Fruit fly (Drosophila melanogaster) whole organism, embryonic: ENCODE data around the gene CG42710.

Source experiments
- Abd-B ChIP-seq: fragments of 200-800 bp; sonication (Bioruptor generic); optimal IDR thresholded peaks from 2 replicates; lab custom pipeline; 2018; ENCODE audit warnings: missing biosample characterization, mild to moderate bottlenecking, missing genetic modification characterization, moderate library complexity
- Ada2b ChIP-seq: fragments of 200-800 bp; sonication (Bioruptor generic); IDR thresholded peaks from 2 replicates; pipeline ENCODE4 v1.3.6; 2022; ENCODE audit warnings: missing biosample characterization, missing genetic modification characterization
- B-H2 ChIP-seq: fragments of 200-800 bp; sonication (Bioruptor generic); optimal IDR thresholded peaks from 2 replicates; lab custom pipeline; 2018; ENCODE audit warnings: missing biosample characterization, mild to moderate bottlenecking, missing genetic modification characterization
- CG12391 ChIP-seq: fragments of 200-800 bp; sonication (Bioruptor generic); optimal IDR thresholded peaks from 3 replicates; lab custom pipeline; 2018; ENCODE audit warnings: missing biosample characterization, mild to moderate bottlenecking, missing genetic modification characterization, moderate library complexity
- CG12659 ChIP-seq: fragments of 200-800 bp; sonication (Bioruptor generic); optimal IDR thresholded peaks from 3 replicates; lab custom pipeline; 2017; ENCODE audit warnings: mild to moderate bottlenecking, missing biosample characterization, missing genetic modification reagents, missing genetic modification characterization
- CG15073 ChIP-seq: fragments of 200-800 bp; sonication (Bioruptor generic); optimal IDR thresholded peaks from 2 replicates; lab custom pipeline; 2016; ENCODE audit warnings: missing biosample characterization, missing genetic modification characterization
- CG16815 ChIP-seq: fragments of 200-800 bp; sonication (Bioruptor generic); optimal IDR thresholded peaks from 3 replicates; lab custom pipeline; 2017; ENCODE audit warnings: missing biosample characterization, mild to moderate bottlenecking, missing genetic modification characterization
- CG17328 ChIP-seq: fragments of 200-800 bp; sonication (Bioruptor generic); IDR thresholded peaks from 2 replicates; pipeline ENCODE4 v1.3.6; 2022; ENCODE audit warnings: missing biosample characterization, missing genetic modification characterization
- CG34224 ChIP-seq: fragments of 200-800 bp; sonication (Bioruptor generic); IDR thresholded peaks from 3 replicates; pipeline ENCODE4 v1.3.6; 2022; ENCODE audit warnings: missing biosample characterization, missing genetic modification characterization; ENCODE audit not compliant: partially characterized antibody
- CG4404 ChIP-seq: fragments of 200-800 bp; sonication (Bioruptor generic); IDR thresholded peaks from 2 replicates; pipeline ENCODE4 v1.3.6; 2022; ENCODE audit warnings: missing biosample characterization, missing genetic modification characterization
- CG4424 ChIP-seq: fragments of 200-800 bp; sonication (Bioruptor generic); optimal IDR thresholded peaks from 3 replicates; lab custom pipeline; 2016; ENCODE audit warnings: missing biosample characterization, missing genetic modification characterization
- CG4854 ChIP-seq: fragments of 200-800 bp; sonication (Bioruptor generic); optimal IDR thresholded peaks from 2 replicates; lab custom pipeline; 2016; ENCODE audit warnings: missing biosample characterization, missing genetic modification characterization, inconsistent platforms
- CG6791 ChIP-seq: fragments of 200-800 bp; sonication (Bioruptor generic); IDR thresholded peaks from 3 replicates; pipeline ENCODE4 v1.3.6; 2022; ENCODE audit warnings: missing biosample characterization, missing genetic modification characterization; ENCODE audit not compliant: partially characterized antibody
- CG8089 ChIP-seq: fragments of 200-800 bp; sonication (Bioruptor generic); optimal IDR thresholded peaks from 3 replicates; lab custom pipeline; 2016; ENCODE audit warnings: missing biosample characterization, missing genetic modification characterization
- CG8290 ChIP-seq, 3 experiments: fragments of 200-800 bp; sonication (Bioruptor generic); optimal IDR thresholded peaks; 2 replicates each; lab custom pipeline; 2016 to 2019; ENCODE audit warnings: missing biosample characterization in 3 of 3, missing genetic modification characterization in 3 of 3, mild to moderate bottlenecking in 2 of 3, moderate library complexity in 1 of 3
- CG8924 ChIP-seq: fragments of 200-800 bp; optimal IDR thresholded peaks from 3 replicates; lab custom pipeline; 2019; ENCODE audit warnings: missing biosample characterization, mild to moderate bottlenecking, missing genetic modification characterization, moderate library complexity
- D19B ChIP-seq: fragments of 200-800 bp; sonication (Bioruptor generic); optimal IDR thresholded peaks from 2 replicates; lab custom pipeline; 2017; ENCODE audit warnings: missing biosample characterization, mild to moderate bottlenecking, missing genetic modification characterization
- Ets65A ChIP-seq: fragments of 200-800 bp; sonication (Bioruptor generic); peaks from one replicate; lab custom pipeline; 2016; ENCODE audit warnings: missing biosample characterization, missing genetic modification characterization
- Fer2 ChIP-seq: fragments of 200-800 bp; sonication (Bioruptor generic); optimal IDR thresholded peaks from 2 replicates; lab custom pipeline; 2018; ENCODE audit warnings: missing biosample characterization, mild to moderate bottlenecking, missing genetic modification characterization, moderate library complexity
- HmgD ChIP-seq: fragments of 200-800 bp; sonication (Bioruptor generic); optimal IDR thresholded peaks from 3 replicates; lab custom pipeline; 2016; ENCODE audit warnings: missing biosample characterization, missing genetic modification characterization
- Lim3 ChIP-seq: fragments of 200-800 bp; sonication (Bioruptor generic); IDR thresholded peaks from 2 replicates; pipeline ENCODE4 v1.3.6; 2022; ENCODE audit warnings: missing biosample characterization, missing genetic modification characterization
- MBD-R2 ChIP-seq: fragments of 200-800 bp; sonication (Bioruptor generic); IDR thresholded peaks from 2 replicates; pipeline ENCODE4 v1.3.6; 2022; ENCODE audit warnings: missing biosample characterization, missing genetic modification characterization
- NC2α ChIP-seq: fragments of 200-800 bp; sonication (Bioruptor generic); optimal IDR thresholded peaks from 2 replicates; lab custom pipeline; 2016; ENCODE audit warnings: missing biosample characterization, missing genetic modification characterization
- Oli ChIP-seq: fragments of 200-800 bp; sonication (Bioruptor generic); optimal IDR thresholded peaks from 2 replicates; lab custom pipeline; 2018; ENCODE audit warnings: missing biosample characterization, mild to moderate bottlenecking, missing genetic modification characterization, moderate library complexity
- Sin3A ChIP-seq: fragments of >200 bp; optimal IDR thresholded peaks from 2 replicates; lab custom pipeline; 2018
- Six4 ChIP-seq: fragments of 200-800 bp; sonication (Bioruptor generic); optimal IDR thresholded peaks from 2 replicates; lab custom pipeline; 2016; ENCODE audit warnings: missing biosample characterization, missing genetic modification characterization
- TFAM ChIP-seq: fragments of 200-800 bp; sonication (Bioruptor generic); optimal IDR thresholded peaks from 2 replicates; lab custom pipeline; 2017; ENCODE audit warnings: missing biosample characterization, missing genetic modification characterization, inconsistent platforms
- amos ChIP-seq: fragments of 200-800 bp; sonication (Bioruptor generic); IDR thresholded peaks from 2 replicates; pipeline ENCODE4 v1.3.6; 2022; ENCODE audit warnings: missing biosample characterization, missing genetic modification characterization; ENCODE audit not compliant: partially characterized antibody
- ash1 ChIP-seq: fragments of 200-800 bp; sonication (Bioruptor generic); optimal IDR thresholded peaks from 2 replicates; lab custom pipeline; 2018; ENCODE audit warnings: missing biosample characterization, mild to moderate bottlenecking, missing genetic modification characterization
- bcd ChIP-seq: fragments of 200-800 bp; sonication (Bioruptor generic); optimal IDR thresholded peaks from 2 replicates; lab custom pipeline; 2017; ENCODE audit warnings: missing biosample characterization, mild to moderate bottlenecking, missing genetic modification characterization
- bowl ChIP-seq: fragments of 200-800 bp; sonication (Bioruptor generic); IDR thresholded peaks from 2 replicates; pipeline ENCODE4 v1.3.6; 2022; ENCODE audit warnings: missing biosample characterization, missing genetic modification characterization
- cas ChIP-seq: fragments of 200-800 bp; sonication (Bioruptor generic); IDR thresholded peaks from 2 replicates; pipeline ENCODE4 v1.3.6; 2022; ENCODE audit warnings: missing biosample characterization, missing genetic modification characterization
- ci ChIP-seq: fragments of 200-800 bp; sonication (Bioruptor generic); IDR thresholded peaks from 3 replicates; pipeline ENCODE4 v1.3.6; 2022; ENCODE audit warnings: missing biosample characterization, missing genetic modification characterization
- ewg ChIP-seq: fragments of 200-800 bp; sonication (Bioruptor generic); optimal IDR thresholded peaks from 3 replicates; lab custom pipeline; 2017; ENCODE audit warnings: mild to moderate bottlenecking, missing biosample characterization, missing genetic modification reagents, missing genetic modification characterization
- fu2 ChIP-seq: fragments of 200-800 bp; sonication (Bioruptor generic); optimal IDR thresholded peaks from 2 replicates; lab custom pipeline; 2016; ENCODE audit warnings: missing biosample characterization, missing genetic modification characterization
- gcm ChIP-seq: fragments of 200-800 bp; sonication (Bioruptor generic); optimal IDR thresholded peaks from 2 replicates; lab custom pipeline; 2019; ENCODE audit warnings: missing biosample characterization, mild to moderate bottlenecking, missing genetic modification characterization, moderate library complexity
- gcm2 ChIP-seq: fragments of 200-800 bp; sonication (Bioruptor generic); optimal IDR thresholded peaks from 2 replicates; lab custom pipeline; 2016; ENCODE audit warnings: missing biosample characterization, missing genetic modification characterization
- gsb-n ChIP-seq: fragments of 200-800 bp; sonication (Bioruptor generic); optimal IDR thresholded peaks from 3 replicates; lab custom pipeline; 2018; ENCODE audit warnings: missing biosample characterization, mild to moderate bottlenecking, missing genetic modification characterization
- insv ChIP-seq, 2 experiments: fragments of 200-800 bp; sonication (Bioruptor generic); optimal IDR thresholded peaks; 3 replicates each; lab custom pipeline; 2016 to 2018; ENCODE audit warnings: missing biosample characterization in 2 of 2, missing genetic modification characterization in 2 of 2
- jigr1 ChIP-seq: fragments of 200-800 bp; sonication (Bioruptor generic); IDR thresholded peaks from 3 replicates; pipeline ENCODE4 v1.3.6; 2022; ENCODE audit warnings: missing biosample characterization, missing genetic modification characterization
- kay ChIP-seq: fragments of 200-800 bp; sonication (Bioruptor generic); optimal IDR thresholded peaks from 2 replicates; lab custom pipeline; 2016; ENCODE audit warnings: missing biosample characterization, missing genetic modification characterization
- klu ChIP-seq: fragments of 200-800 bp; sonication (Bioruptor generic); IDR thresholded peaks from 2 replicates; pipeline ENCODE4 v1.3.6; 2022; ENCODE audit warnings: missing biosample characterization, missing genetic modification characterization
- mirr ChIP-seq: fragments of 200-800 bp; sonication (Bioruptor generic); optimal IDR thresholded peaks from 3 replicates; lab custom pipeline; 2018; ENCODE audit warnings: missing biosample characterization, mild to moderate bottlenecking, missing genetic modification characterization
- nerfin-1 ChIP-seq: fragments of 200-800 bp; sonication (Bioruptor generic); optimal IDR thresholded peaks from 3 replicates; lab custom pipeline; 2019; ENCODE audit warnings: missing biosample characterization, mild to moderate bottlenecking, missing genetic modification characterization, moderate library complexity
- onecut ChIP-seq: fragments of 200-800 bp; sonication (Bioruptor generic); IDR thresholded peaks from 2 replicates; pipeline ENCODE4 v1.3.6; 2022; ENCODE audit warnings: missing biosample characterization, missing genetic modification characterization
- phol ChIP-seq: fragments of 200-800 bp; sonication (Bioruptor generic); optimal IDR thresholded peaks from 3 replicates; lab custom pipeline; 2018; ENCODE audit warnings: missing biosample characterization, mild to moderate bottlenecking, missing genetic modification characterization, moderate library complexity
- pnt ChIP-seq: fragments of 200-800 bp; sonication (Bioruptor generic); optimal IDR thresholded peaks from 3 replicates; lab custom pipeline; 2016; ENCODE audit warnings: missing biosample characterization, missing genetic modification characterization
- repo ChIP-seq: fragments of 200-800 bp; sonication (Bioruptor generic); optimal IDR thresholded peaks from 2 replicates; lab custom pipeline; 2016; ENCODE audit warnings: missing biosample characterization, missing genetic modification characterization
- stc ChIP-seq: fragments of 200-800 bp; sonication (Bioruptor generic); IDR thresholded peaks from 2 replicates; pipeline ENCODE4 v1.3.6; 2022; ENCODE audit warnings: missing biosample characterization, missing genetic modification characterization
- tio ChIP-seq: fragments of 200-800 bp; sonication (Bioruptor generic); optimal IDR thresholded peaks from 2 replicates; lab custom pipeline; 2017; ENCODE audit warnings: missing biosample characterization, missing genetic modification characterization, inconsistent platforms
- unpg ChIP-seq: fragments of 200-800 bp; sonication (Bioruptor generic); optimal IDR thresholded peaks from 3 replicates; lab custom pipeline; 2018; ENCODE audit warnings: missing biosample characterization, mild to moderate bottlenecking, missing genetic modification characterization, moderate library complexity
- zen2 ChIP-seq: fragments of 200-800 bp; sonication (Bioruptor generic); IDR thresholded peaks from 3 replicates; pipeline ENCODE4 v1.3.6; 2022; ENCODE audit warnings: missing biosample characterization, missing genetic modification characterization; ENCODE audit not compliant: partially characterized antibody

CG42710 gene

DNA sequence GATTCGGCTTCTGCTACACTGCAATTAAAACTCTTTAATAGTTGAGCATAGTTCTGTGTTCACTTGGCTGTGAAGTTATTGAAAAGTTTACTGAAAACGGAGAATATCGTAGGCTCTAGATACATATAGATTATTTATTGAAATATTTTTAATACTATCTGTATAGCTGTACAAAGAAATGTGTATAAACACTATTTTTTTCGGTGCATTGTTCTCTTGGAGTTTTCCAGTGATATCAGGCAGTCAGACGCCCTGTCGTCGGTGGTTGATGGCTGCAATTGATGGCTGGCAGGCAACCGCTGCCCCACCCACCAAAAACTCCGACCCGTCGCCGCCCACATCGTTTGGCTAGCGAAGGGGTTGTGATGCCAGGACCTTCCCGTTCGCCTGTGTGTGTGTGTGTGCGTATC is 35.9 kb downstream of the CG42710 start (continued):
- peak; percentile 47 for TF ChIP-seq nerfin-1 (tag; lab: Kevin White, UChicago)
- no peak for TF ChIP-seq TFAM (GFP tag; lab: Kevin White, UChicago)
- peak; percentile 9 for TF ChIP-seq Abd-B
- TF ChIP-seq HmgD: no peak
- peak; percentile 5 for TF ChIP-seq gcm
- TF ChIP-seq jigr1: no peak
- no peak for TF ChIP-seq CG15073 (GFP tag; lab: Kevin White, UChicago)
- TF ChIP-seq bcd (GFP tag; lab: Kevin White, UChicago): peak; percentile 37
- TF ChIP-seq cas (GFP tag; lab: Robert Waterston, UW): no peak
- no peak for TF ChIP-seq B-H2
- no peak for TF ChIP-seq MBD-R2 (GFP tag; lab: Robert Waterston, UW)
- TF ChIP-seq CG8089: no peak
- no peak for TF ChIP-seq tio (GFP tag; lab: Kevin White, UChicago)
- peak; percentile 55 for TF ChIP-seq gsb-n
- no peak for TF ChIP-seq CG4424
- no peak for TF ChIP-seq CG8290 (GFP tag; optimal IDR thresholded peaks at IDR 0.05; lab: Kevin White, UChicago)
- no peak for TF ChIP-seq CG8290 (tag; optimal IDR thresholded peaks at IDR 0.05; lab: Kevin White, UChicago)
- TF ChIP-seq Ets65A (GFP tag; lab: Kevin White, UChicago): no peak
- TF ChIP-seq ci (GFP tag; lab: Robert Waterston, UW): peak; percentile 69; the same call in 2 of the 3 replicates
- TF ChIP-seq stc: peak; percentile 60
- TF ChIP-seq CG12659 (GFP tag; lab: Kevin White, UChicago): peak; percentile 5
- no peak for TF ChIP-seq pnt (GFP tag; lab: Kevin White, UChicago)
- no peak for TF ChIP-seq ash1 (GFP tag; lab: Kevin White, UChicago)
- peak; percentile 29 for TF ChIP-seq phol (tag; lab: Kevin White, UChicago)
- TF ChIP-seq zen2 (GFP tag; lab: Robert Waterston, UW): no peak
- no peak for TF ChIP-seq Six4
- peak; percentile 58 for TF ChIP-seq CG8924 (tag; lab: Kevin White, UChicago)
- no peak for TF ChIP-seq amos
- peak; percentile 63 for TF ChIP-seq CG12391
- TF ChIP-seq D19B (GFP tag; lab: Kevin White, UChicago): no peak
- TF ChIP-seq kay (GFP tag; lab: Kevin White, UChicago): no peak
- no peak for TF ChIP-seq Ada2b (GFP tag; lab: Robert Waterston, UW)
- TF ChIP-seq bowl (GFP tag; lab: Robert Waterston, UW): no peak
- TF ChIP-seq fu2 (GFP tag; lab: Kevin White, UChicago): no peak
- TF ChIP-seq unpg (GFP tag; lab: Kevin White, UChicago): peak; percentile 61
- peak; percentile 44; the same call in 1 of the 2 replicates for TF ChIP-seq CG17328 (GFP tag; lab: Robert Waterston, UW)
- no peak for TF ChIP-seq NC2α
- no peak for TF ChIP-seq gcm2
- no peak for TF ChIP-seq Lim3
- TF ChIP-seq CG4404 (GFP tag; lab: Robert Waterston, UW): no peak
- peak; percentile 48 for TF ChIP-seq Oli (tag; lab: Kevin White, UChicago)
- TF ChIP-seq CG16815: no peak
- TF ChIP-seq ewg (GFP tag; lab: Kevin White, UChicago): no peak
- peak; percentile 21; the same call in 1 of the 2 replicates for TF ChIP-seq onecut (GFP tag; lab: Robert Waterston, UW)
- no peak for TF ChIP-seq mirr (GFP tag; lab: Kevin White, UChicago)
- TF ChIP-seq Fer2: no peak
- TF ChIP-seq CG34224 (GFP tag; lab: Robert Waterston, UW): no peak
- TF ChIP-seq Sin3A (lab: Kevin White, UChicago): no peak
- no peak for TF ChIP-seq klu
- TF ChIP-seq insv (GFP tag; optimal IDR thresholded peaks at IDR 0.05; lab: Kevin White, UChicago): no peak
- TF ChIP-seq CG6791 (GFP tag; lab: Robert Waterston, UW): no peak
- no peak for TF ChIP-seq repo
- no peak for TF ChIP-seq CG4854 (GFP tag; lab: Kevin White, UChicago)
